Worm (Caenorhabditis elegans) whole organism, L3 larva: ENCODE data around the gene nsy-4.

Source experiments
- R02D3.7 ChIP-seq: fragments of 150-350 bp; optimal IDR thresholded peaks from 2 replicates; lab custom pipeline; 2014; ENCODE audit warnings: missing biosample characterization, missing genetic modification characterization
- ZK546.5 ChIP-seq: sonication (generic microtip); optimal IDR thresholded peaks from 2 replicates; lab custom pipeline; 2017; ENCODE audit warnings: missing biosample characterization, missing genetic modification characterization
- aly-2 ChIP-seq: fragments of 150-350 bp; optimal IDR thresholded peaks from 2 replicates; lab custom pipeline; 2014; ENCODE audit warnings: missing biosample characterization, missing genetic modification characterization
- ama-1 ChIP-seq: fragments of 150-350 bp; optimal IDR thresholded peaks from 2 replicates; lab custom pipeline; 2018
- ceh-16 ChIP-seq: sonication (generic microtip); optimal IDR thresholded peaks from 2 replicates; lab custom pipeline; 2017; ENCODE audit warnings: missing biosample characterization, missing genetic modification characterization
- ceh-28 ChIP-seq: fragments of 150-350 bp; optimal IDR thresholded peaks from 2 replicates; lab custom pipeline; 2014; ENCODE audit warnings: missing biosample characterization, missing genetic modification reagents, missing genetic modification characterization
- ceh-82 ChIP-seq: fragments of 150-350 bp; optimal IDR thresholded peaks from 2 replicates; lab custom pipeline; 2014; ENCODE audit warnings: missing biosample characterization, missing genetic modification characterization
- ceh-9 ChIP-seq: sonication (generic microtip); optimal IDR thresholded peaks from 2 replicates; lab custom pipeline; 2018; ENCODE audit warnings: missing biosample characterization, missing genetic modification characterization
- daf-12 ChIP-seq: fragments of 150-350 bp; optimal IDR thresholded peaks from 2 replicates; lab custom pipeline; 2014; ENCODE audit warnings: missing biosample characterization, missing genetic modification reagents, missing genetic modification characterization
- egl-27 ChIP-seq: sonication (generic microtip); optimal IDR thresholded peaks from 4 replicates; lab custom pipeline; 2017; ENCODE audit warnings: missing biosample characterization, missing genetic modification reagents, missing genetic modification characterization
- egl-5 ChIP-seq: fragments of 150-350 bp; optimal IDR thresholded peaks from 2 replicates; lab custom pipeline; 2017; ENCODE audit warnings: missing biosample characterization, missing genetic modification reagents, missing genetic modification characterization, inconsistent platforms
- elt-1 ChIP-seq: fragments of 150-350 bp; optimal IDR thresholded peaks from 2 replicates; lab custom pipeline; 2014; ENCODE audit warnings: missing biosample characterization, missing genetic modification characterization
- elt-2 ChIP-seq: sonication (generic microtip); optimal IDR thresholded peaks from 2 replicates; lab custom pipeline; 2016; ENCODE audit warnings: missing genetic modification reagents, mild to moderate bottlenecking, missing genetic modification characterization, missing compliant biosample characterization
- elt-3 ChIP-seq, 3 experiments: fragments of 150-350 bp in 1 of 3; sonication (generic microtip) in 2 of 3; optimal IDR thresholded peaks; 2 replicates in 2 of 3; 4 replicates in 1 of 3; lab custom pipeline; 2014 to 2017; ENCODE audit warnings: missing biosample characterization in 3 of 3, missing genetic modification characterization in 3 of 3
- eor-1 ChIP-seq, 2 experiments: fragments of 150-350 bp; optimal IDR thresholded peaks; 2 replicates each; lab custom pipeline; 2014 to 2018; ENCODE audit warnings: missing biosample characterization in 2 of 2, missing genetic modification characterization in 2 of 2
- fkh-10 ChIP-seq: sonication (generic microtip); optimal IDR thresholded peaks from 2 replicates; lab custom pipeline; 2017; ENCODE audit warnings: missing biosample characterization, missing genetic modification reagents, missing genetic modification characterization
- fos-1 ChIP-seq: fragments of 150-350 bp; optimal IDR thresholded peaks from 2 replicates; lab custom pipeline; 2014; ENCODE audit warnings: missing biosample characterization, missing genetic modification characterization
- hmg-11 ChIP-seq: sonication (generic microtip); optimal IDR thresholded peaks from 2 replicates; lab custom pipeline; 2016; ENCODE audit warnings: missing genetic modification characterization, missing compliant biosample characterization
- jun-1 ChIP-seq: fragments of 150-350 bp; optimal IDR thresholded peaks from 2 replicates; lab custom pipeline; 2014; ENCODE audit warnings: missing biosample characterization, missing genetic modification reagents, missing genetic modification characterization
- lin-15B ChIP-seq: fragments of 150-350 bp; optimal IDR thresholded peaks from 2 replicates; lab custom pipeline; 2014; ENCODE audit warnings: missing biosample characterization, missing genetic modification characterization
- lin-39 ChIP-seq: fragments of 150-350 bp; optimal IDR thresholded peaks from 2 replicates; lab custom pipeline; 2018; ENCODE audit warnings: missing biosample characterization, missing genetic modification reagents, missing genetic modification characterization
- lsy-12 ChIP-seq: sonication (generic microtip); optimal IDR thresholded peaks from 2 replicates; lab custom pipeline; 2016; ENCODE audit warnings: mild to moderate bottlenecking, missing genetic modification characterization, missing compliant biosample characterization
- mdl-1 ChIP-seq: fragments of 150-350 bp; optimal IDR thresholded peaks from 2 replicates; lab custom pipeline; 2014; ENCODE audit warnings: missing biosample characterization, missing genetic modification characterization
- mml-1 ChIP-seq: fragments of 150-350 bp; sonication (generic microtip); optimal IDR thresholded peaks from 3 replicates; lab custom pipeline; 2014; ENCODE audit warnings: missing biosample characterization, missing genetic modification characterization
- nfya-1 ChIP-seq: sonication (generic microtip); optimal IDR thresholded peaks from 2 replicates; lab custom pipeline; 2017; ENCODE audit warnings: missing genetic modification characterization, mild to moderate bottlenecking, missing compliant biosample characterization, antibody characterized with exemption, moderate library complexity; ENCODE audit not compliant: insufficient read depth
- nhr-11 ChIP-seq: fragments of 150-350 bp; optimal IDR thresholded peaks from 2 replicates; lab custom pipeline; 2014; ENCODE audit warnings: missing biosample characterization, missing genetic modification characterization
- nhr-12 ChIP-seq: fragments of 150-350 bp; optimal IDR thresholded peaks from 2 replicates; lab custom pipeline; 2014; ENCODE audit warnings: missing biosample characterization, missing genetic modification characterization
- nhr-23 ChIP-seq: fragments of 150-350 bp; optimal IDR thresholded peaks from 2 replicates; lab custom pipeline; 2014; ENCODE audit warnings: missing biosample characterization, missing genetic modification reagents, missing genetic modification characterization
- nhr-237 ChIP-seq: fragments of 150-350 bp; optimal IDR thresholded peaks from 2 replicates; lab custom pipeline; 2014; ENCODE audit warnings: missing biosample characterization, missing genetic modification characterization
- nhr-25 ChIP-seq: sonication (generic microtip); optimal IDR thresholded peaks from 2 replicates; lab custom pipeline; 2017; ENCODE audit warnings: missing biosample characterization, missing genetic modification characterization
- nhr-28 ChIP-seq: fragments of 150-350 bp; optimal IDR thresholded peaks from 2 replicates; lab custom pipeline; 2014; ENCODE audit warnings: missing biosample characterization, missing genetic modification characterization
- nhr-43 ChIP-seq: sonication (generic microtip); optimal IDR thresholded peaks from 2 replicates; lab custom pipeline; 2016; ENCODE audit warnings: mild to moderate bottlenecking, missing genetic modification characterization, missing compliant biosample characterization; ENCODE audit not compliant: poor library complexity, severe bottlenecking
- nhr-67 ChIP-seq: fragments of 150-350 bp; optimal IDR thresholded peaks from 2 replicates; lab custom pipeline; 2014; ENCODE audit warnings: missing biosample characterization, missing genetic modification characterization
- nhr-76 ChIP-seq: fragments of 150-350 bp; sonication (generic microtip); optimal IDR thresholded peaks from 5 replicates; lab custom pipeline; 2014; ENCODE audit warnings: missing biosample characterization, missing genetic modification characterization
- nhr-77 ChIP-seq: fragments of 150-350 bp; optimal IDR thresholded peaks from 2 replicates; lab custom pipeline; 2014; ENCODE audit warnings: missing biosample characterization, missing genetic modification characterization
- pqm-1 ChIP-seq: fragments of 150-350 bp; optimal IDR thresholded peaks from 2 replicates; lab custom pipeline; 2017; ENCODE audit warnings: missing biosample characterization, missing genetic modification characterization, inconsistent platforms
- snpc-4 ChIP-seq: fragments of 150-350 bp; optimal IDR thresholded peaks from 2 replicates; lab custom pipeline; 2014; ENCODE audit warnings: missing biosample characterization, missing genetic modification characterization
- tbx-2 ChIP-seq: sonication (generic microtip); optimal IDR thresholded peaks from 2 replicates; lab custom pipeline; 2016; ENCODE audit warnings: mild to moderate bottlenecking, missing genetic modification characterization, missing compliant biosample characterization
- unc-39 ChIP-seq: sonication (generic microtip); optimal IDR thresholded peaks from 4 replicates; lab custom pipeline; 2017; ENCODE audit warnings: missing biosample characterization, missing genetic modification characterization
- unc-62 ChIP-seq: fragments of 150-350 bp; sonication (generic microtip); optimal IDR thresholded peaks from 4 replicates; lab custom pipeline; 2014; ENCODE audit warnings: missing biosample characterization, missing genetic modification reagents, missing genetic modification characterization
- zag-1 ChIP-seq: fragments of 150-350 bp; optimal IDR thresholded peaks from 2 replicates; lab custom pipeline; 2014; ENCODE audit warnings: missing biosample characterization, missing genetic modification characterization

Gene nsy-4

ce11 chrIV:2316796-2317195, 6.3 kb upstream of the nsy-4 start:
- TF ChIP-seq nhr-237 (tag; lab: Kevin White, UChicago), result no peak
- no peak for TF ChIP-seq lsy-12 (tag; lab: Kevin White, UChicago)
- no peak for TF ChIP-seq nhr-11
- TF ChIP-seq nhr-77 (tag; lab: Kevin White, UChicago), result no peak
- TF ChIP-seq egl-5 (tag; lab: Kevin White, UChicago), result no peak
- no peak for TF ChIP-seq elt-1 (tag; lab: Kevin White, UChicago)
- no peak for TF ChIP-seq nhr-76 (tag; lab: Kevin White, UChicago)
- no peak for TF ChIP-seq eor-1 (tag; optimal IDR thresholded peaks at IDR 0.05; lab: Kevin White, UChicago)
- no peak for TF ChIP-seq zag-1 (tag; lab: Kevin White, UChicago)
- no peak for TF ChIP-seq ceh-16
- TF ChIP-seq mml-1 (tag; lab: Kevin White, UChicago), result no peak
- TF ChIP-seq nhr-23 (tag; lab: Kevin White, UChicago), result peak; percentile 53
- no peak for TF ChIP-seq ZK546.5 (tag; lab: Kevin White, UChicago)
- TF ChIP-seq nhr-12 (tag; lab: Kevin White, UChicago), result no peak
- peak; percentile 79 for TF ChIP-seq nfya-1 (tag; lab: Kevin White, UChicago)
- peak; percentile 47 for TF ChIP-seq ama-1
- no peak for TF ChIP-seq egl-27 (tag; lab: Kevin White, UChicago)
- peak; percentile 71 for TF ChIP-seq pqm-1 (tag; lab: Kevin White, UChicago)
- TF ChIP-seq fkh-10 (GFP tag; lab: Kevin White, UChicago), result no peak
- peak; percentile 85 for TF ChIP-seq hmg-11
- TF ChIP-seq ceh-82 (tag; lab: Kevin White, UChicago), result no peak
- TF ChIP-seq daf-12 (tag; lab: Kevin White, UChicago), result no peak
- TF ChIP-seq elt-2 (tag; lab: Kevin White, UChicago), result peak; percentile 75
- no peak for TF ChIP-seq ceh-9 (tag; lab: Kevin White, UChicago)
- TF ChIP-seq lin-39 (tag; lab: Kevin White, UChicago), result peak; percentile 69
- no peak for TF ChIP-seq mdl-1 (tag; lab: Kevin White, UChicago)
- TF ChIP-seq nhr-43 (tag; lab: Kevin White, UChicago), result no peak
- TF ChIP-seq R02D3.7 (tag; lab: Kevin White, UChicago), result no peak
- peak; percentile 34 for TF ChIP-seq nhr-25 (tag; lab: Kevin White, UChicago)
- TF ChIP-seq tbx-2, result no peak
- TF ChIP-seq jun-1, result peak; percentile 27
- no peak for TF ChIP-seq unc-39 (tag; lab: Kevin White, UChicago)
- TF ChIP-seq lin-15B (tag; lab: Kevin White, UChicago), result peak; percentile 95
- no peak for TF ChIP-seq nhr-67 (tag; lab: Kevin White, UChicago)
- TF ChIP-seq snpc-4 (tag; lab: Kevin White, UChicago), result peak; percentile 56
- TF ChIP-seq ceh-28 (tag; lab: Kevin White, UChicago), result no peak
- TF ChIP-seq nhr-28 (tag; lab: Kevin White, UChicago), result no peak
- no peak for TF ChIP-seq unc-62 (GFP tag; lab: Kevin White, UChicago)

- TF ChIP-seq nhr-12 (tag; lab: Kevin White, UChicago) (no peak), hmg-11 (no peak), lin-39 (tag; lab: Kevin White, UChicago) (no peak), fos-1 (tag; lab: Kevin White, UChicago) (no peak), daf-12 (tag; lab: Kevin White, UChicago) (no peak), egl-5 (tag; lab: Kevin White, UChicago) (no peak), jun-1 (no peak), aly-2 (tag; lab: Kevin White, UChicago) (no peak), nfya-1 (tag; lab: Kevin White, UChicago) (no peak), snpc-4 (tag; lab: Kevin White, UChicago) (no peak), nhr-237 (tag; lab: Kevin White, UChicago) (no peak), elt-2 (tag; lab: Kevin White, UChicago) (no peak)
Measured at ce11 chrIV:2320009-2320408, 3.1 kb upstream of the nsy-4 start.

DNA sequence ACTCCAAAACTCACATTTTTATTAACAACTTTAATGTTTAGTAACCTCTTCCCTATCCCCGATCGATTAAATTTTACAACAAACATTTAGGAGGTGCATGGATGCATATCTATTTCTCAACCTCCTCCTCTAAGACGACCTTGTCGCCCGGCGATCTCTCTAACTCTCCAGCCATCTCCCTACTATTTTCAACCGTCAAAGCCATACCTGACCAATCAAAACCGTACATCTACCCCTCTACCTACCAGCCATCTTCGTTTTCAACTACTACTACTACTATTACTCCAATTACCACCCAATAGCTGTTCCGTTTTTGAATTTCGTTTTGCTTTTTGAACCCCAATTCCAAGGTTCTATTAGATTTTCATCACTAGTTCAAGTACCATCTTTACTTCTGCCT, 1.5 kb upstream of the nsy-4 start:
- peak; percentile 13 for TF ChIP-seq elt-1 (tag; lab: Kevin White, UChicago)
- TF ChIP-seq nhr-25 (tag; lab: Kevin White, UChicago), result peak; percentile 54
- TF ChIP-seq mml-1 (tag; lab: Kevin White, UChicago), result no peak
- TF ChIP-seq elt-3 (tag; optimal IDR thresholded peaks at IDR 0.05; lab: Kevin White, UChicago), result no peak
- TF ChIP-seq nfya-1 (tag; lab: Kevin White, UChicago), result peak; percentile 38
